Worm (Caenorhabditis elegans) whole organism, early embryonic: Measurements from ENCODE around the gene lgc-53.

ENCODE experiments used
- B0310.2 ChIP-seq: sonication (generic microtip); optimal IDR thresholded peaks from 2 replicates; lab custom pipeline; 2016; ENCODE audit warnings: mild to moderate bottlenecking, missing genetic modification characterization, missing compliant biosample characterization
- ama-1 ChIP-seq: fragments of 150-350 bp; optimal IDR thresholded peaks from 2 replicates; lab custom pipeline; 2014
- ceh-13 ChIP-seq: fragments of 200-800 bp; sonication (Bioruptor generic); optimal IDR thresholded peaks from 2 replicates; lab custom pipeline; 2018; ENCODE audit warnings: mild to moderate bottlenecking, missing genetic modification characterization, missing compliant biosample characterization
- ceh-36 ChIP-seq: sonication (generic microtip); optimal IDR thresholded peaks from 2 replicates; lab custom pipeline; 2016; ENCODE audit warnings: missing genetic modification characterization, inconsistent platforms, missing compliant biosample characterization
- ets-7 ChIP-seq: sonication (generic microtip); optimal IDR thresholded peaks from 2 replicates; lab custom pipeline; 2016; ENCODE audit warnings: missing genotype, missing genetic modification characterization, missing compliant biosample characterization
- hmg-4 ChIP-seq: fragments of 200-800 bp; sonication (Bioruptor generic); optimal IDR thresholded peaks from 2 replicates; lab custom pipeline; 2018; ENCODE audit warnings: mild to moderate bottlenecking, missing genetic modification characterization, missing compliant biosample characterization
- scrt-1 ChIP-seq: fragments of 200-800 bp; sonication (Bioruptor generic); IDR thresholded peaks from 2 replicates; pipeline ENCODE4 v1.3.6; 2022; ENCODE audit warnings: missing genetic modification characterization, missing compliant biosample characterization
- tbx-11 ChIP-seq: fragments of 200-800 bp; sonication (Bioruptor generic); IDR thresholded peaks from 2 replicates; pipeline ENCODE4 v1.3.6; 2022; ENCODE audit warnings: missing genetic modification characterization, missing compliant biosample characterization
- tbx-37 ChIP-seq: fragments of 200-800 bp; sonication (Bioruptor generic); conservative IDR thresholded peaks from 2 replicates; pipeline ENCODE4 v1.3.6; 2022; ENCODE audit warnings: missing genetic modification reagents, missing genetic modification characterization, missing compliant biosample characterization
- tra-4 ChIP-seq: sonication (generic microtip); optimal IDR thresholded peaks from 2 replicates; lab custom pipeline; 2017; ENCODE audit warnings: missing genetic modification characterization, missing compliant biosample characterization

DNA sequence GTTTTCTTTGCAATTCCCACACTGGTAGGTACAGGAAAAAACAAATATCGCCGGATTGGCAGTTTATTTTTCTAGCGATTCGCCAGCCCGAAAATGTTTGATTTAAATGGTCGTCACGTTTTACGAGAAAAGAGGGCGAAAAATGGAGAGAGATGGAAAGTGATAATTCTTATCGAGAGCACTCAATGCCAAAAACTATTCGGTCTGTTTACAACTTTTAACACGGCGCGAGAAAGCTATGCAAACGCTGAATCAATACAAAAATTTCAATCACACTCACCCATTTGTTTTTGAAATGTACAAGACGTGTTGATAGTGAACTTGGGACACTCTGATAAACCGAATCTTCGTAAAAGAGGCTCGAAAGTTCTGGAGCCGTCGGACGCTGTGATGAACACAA is 38.8 kb upstream of the lgc-53 start:
- TF ChIP-seq ama-1 (lab: Kevin White, UChicago) (no peak), ceh-13 (GFP tag; lab: Kevin White, UChicago) (no peak), tbx-11 (GFP tag; lab: Robert Waterston, UW) (no peak), scrt-1 (no peak), tra-4 (tag; lab: Kevin White, UChicago) (no peak), hmg-4 (GFP tag; lab: Kevin White, UChicago) (no peak), tbx-37 (no peak), ceh-36 (tag; lab: Kevin White, UChicago) (no peak), B0310.2 (no peak), ets-7 (tag; lab: Kevin White, UChicago) (no peak)
